Fruit fly (Drosophila melanogaster) whole organism, prepupa: ENCODE measurements around the gene CG31800.

Experiments used
- CG10631 ChIP-seq: fragments of 200-800 bp; sonication (Bioruptor generic); optimal IDR thresholded peaks from 2 replicates; lab custom pipeline; 2016; ENCODE audit warnings: missing biosample characterization, missing genetic modification characterization
- CG10669 ChIP-seq: fragments of 200-800 bp; sonication (Bioruptor generic); optimal IDR thresholded peaks from 3 replicates; lab custom pipeline; 2018; ENCODE audit warnings: missing biosample characterization, mild to moderate bottlenecking, missing genetic modification characterization, moderate library complexity
- CG11294 ChIP-seq: fragments of 200-800 bp; sonication (Bioruptor generic); IDR thresholded peaks from 2 replicates; pipeline ENCODE4 v1.3.6; 2022; ENCODE audit warnings: missing biosample characterization, missing genetic modification characterization
- CG11762 ChIP-seq: fragments of 200-800 bp; sonication (Bioruptor generic); optimal IDR thresholded peaks from 3 replicates; lab custom pipeline; 2016; ENCODE audit warnings: missing biosample characterization, missing genetic modification characterization; ENCODE audit not compliant: insufficient read depth
- CG11902 ChIP-seq: fragments of 200-800 bp; sonication (Bioruptor generic); optimal IDR thresholded peaks from 3 replicates; lab custom pipeline; 2016; ENCODE audit warnings: missing biosample characterization, missing genetic modification characterization
- CG15336 ChIP-seq: fragments of 200-800 bp; sonication (Bioruptor generic); IDR thresholded peaks from 2 replicates; pipeline ENCODE4 v1.3.6; 2022; ENCODE audit warnings: missing biosample characterization, missing genetic modification characterization
- CG1621 ChIP-seq: fragments of 200-800 bp; sonication (Bioruptor generic); optimal IDR thresholded peaks from 3 replicates; lab custom pipeline; 2018; ENCODE audit warnings: missing biosample characterization, mild to moderate bottlenecking, missing genetic modification characterization
- CG3032 ChIP-seq: fragments of 200-800 bp; optimal IDR thresholded peaks from 2 replicates; lab custom pipeline; 2019; ENCODE audit warnings: missing biosample characterization, mild to moderate bottlenecking, missing genetic modification characterization, moderate library complexity
- CG31627 ChIP-seq: fragments of 200-800 bp; sonication (Bioruptor generic); optimal IDR thresholded peaks from 3 replicates; lab custom pipeline; 2016; ENCODE audit warnings: missing biosample characterization, missing genetic modification characterization
- CG32006 ChIP-seq: fragments of 200-800 bp; sonication (Bioruptor generic); optimal IDR thresholded peaks from 3 replicates; lab custom pipeline; 2017; ENCODE audit warnings: missing biosample characterization, mild to moderate bottlenecking, missing genetic modification characterization
- CG34406 ChIP-seq: fragments of 200-800 bp; sonication (Bioruptor generic); optimal IDR thresholded peaks from 3 replicates; lab custom pipeline; 2016; ENCODE audit warnings: missing biosample characterization, missing genetic modification characterization
- CG3919 ChIP-seq: fragments of 200-800 bp; sonication (Bioruptor generic); optimal IDR thresholded peaks from 3 replicates; lab custom pipeline; 2016; ENCODE audit warnings: missing biosample characterization, missing genetic modification characterization
- CG4318 ChIP-seq: fragments of 200-800 bp; sonication (Bioruptor generic); optimal IDR thresholded peaks from 3 replicates; lab custom pipeline; 2017; ENCODE audit warnings: missing biosample characterization, mild to moderate bottlenecking, missing genetic modification characterization
- CG6163 ChIP-seq: fragments of 200-800 bp; sonication (Bioruptor generic); IDR thresholded peaks from 3 replicates; pipeline ENCODE4 v1.3.6; 2022; ENCODE audit warnings: missing biosample characterization, missing genetic modification characterization
- CG6792 ChIP-seq: fragments of 200-800 bp; sonication (Bioruptor generic); optimal IDR thresholded peaks from 3 replicates; lab custom pipeline; 2016; ENCODE audit warnings: missing biosample characterization, missing genetic modification characterization
- CG6808 ChIP-seq: fragments of 200-800 bp; sonication (Bioruptor generic); optimal IDR thresholded peaks from 3 replicates; lab custom pipeline; 2017; ENCODE audit warnings: missing biosample characterization, missing genetic modification characterization, mild to moderate bottlenecking, moderate library complexity, missing genetic modification reagents
- CG6854 ChIP-seq: fragments of 200-800 bp; sonication (Bioruptor generic); optimal IDR thresholded peaks from 2 replicates; lab custom pipeline; 2017; ENCODE audit warnings: missing biosample characterization, mild to moderate bottlenecking, missing genetic modification characterization
- CG8119 ChIP-seq: fragments of 200-800 bp; sonication (Bioruptor generic); IDR thresholded peaks from 3 replicates; pipeline ENCODE4 v1.3.6; 2022; ENCODE audit warnings: missing biosample characterization, missing genetic modification characterization
- CG8319 ChIP-seq: fragments of 200-800 bp; sonication (Bioruptor generic); optimal IDR thresholded peaks from 3 replicates; lab custom pipeline; 2016; ENCODE audit warnings: missing biosample characterization, missing genetic modification characterization
- CG8632 ChIP-seq: fragments of 200-800 bp; sonication (Bioruptor generic); optimal IDR thresholded peaks from 3 replicates; lab custom pipeline; 2016; ENCODE audit warnings: missing biosample characterization, missing genetic modification characterization
- Eip75B ChIP-seq: fragments of 200-800 bp; sonication (Bioruptor generic); optimal IDR thresholded peaks from 3 replicates; lab custom pipeline; 2016; ENCODE audit warnings: missing biosample characterization, missing genetic modification characterization
- Eip78C ChIP-seq: fragments of 200-800 bp; sonication (Bioruptor generic); peaks from one replicate; lab custom pipeline; 2016; ENCODE audit warnings: missing biosample characterization, missing genetic modification characterization
- Ets21C ChIP-seq: fragments of 200-800 bp; sonication (Bioruptor generic); optimal IDR thresholded peaks from 3 replicates; lab custom pipeline; 2016; ENCODE audit warnings: missing biosample characterization, missing genetic modification characterization
- Ets96B ChIP-seq: fragments of 200-800 bp; optimal IDR thresholded peaks from 2 replicates; lab custom pipeline; 2019; ENCODE audit warnings: missing biosample characterization, mild to moderate bottlenecking, missing genetic modification characterization, moderate library complexity
- Gug ChIP-seq: fragments of 200-800 bp; sonication (Bioruptor generic); IDR thresholded peaks from 2 replicates; pipeline ENCODE4 v1.3.6; 2022; ENCODE audit warnings: missing biosample characterization, missing genetic modification characterization
- Hr39 ChIP-seq: fragments of 200-800 bp; sonication (Bioruptor generic); optimal IDR thresholded peaks from 2 replicates; lab custom pipeline; 2016; ENCODE audit warnings: missing biosample characterization, missing genetic modification characterization
- Hr4 ChIP-seq: fragments of 200-800 bp; sonication (Bioruptor generic); optimal IDR thresholded peaks from 3 replicates; lab custom pipeline; 2016; ENCODE audit warnings: missing biosample characterization, missing genetic modification characterization
- Lpt ChIP-seq: fragments of 200-800 bp; sonication (Bioruptor generic); optimal IDR thresholded peaks from 3 replicates; lab custom pipeline; 2016; ENCODE audit warnings: missing biosample characterization, missing genetic modification characterization
- OdsH ChIP-seq: fragments of 200-800 bp; sonication (Bioruptor generic); optimal IDR thresholded peaks from 3 replicates; lab custom pipeline; 2016; ENCODE audit warnings: missing biosample characterization, missing genetic modification characterization
- Smox ChIP-seq: fragments of 200-800 bp; sonication (Bioruptor generic); optimal IDR thresholded peaks from 3 replicates; lab custom pipeline; 2016; ENCODE audit warnings: missing biosample characterization, missing genetic modification characterization
- Sox102F ChIP-seq: fragments of 200-800 bp; sonication (Bioruptor generic); optimal IDR thresholded peaks from 2 replicates; lab custom pipeline; 2016; ENCODE audit warnings: missing biosample characterization, mild to moderate bottlenecking, missing genetic modification characterization
- Sox14 ChIP-seq: fragments of 200-800 bp; sonication (Bioruptor generic); optimal IDR thresholded peaks from 3 replicates; lab custom pipeline; 2016; ENCODE audit warnings: missing biosample characterization, missing genetic modification characterization
- Sox15 ChIP-seq: fragments of 200-800 bp; sonication (Bioruptor generic); optimal IDR thresholded peaks from 3 replicates; lab custom pipeline; 2016; ENCODE audit warnings: missing biosample characterization, missing genetic modification characterization
- achi ChIP-seq: fragments of 200-800 bp; sonication (Bioruptor generic); optimal IDR thresholded peaks from 3 replicates; lab custom pipeline; 2016; ENCODE audit warnings: missing biosample characterization, missing genetic modification characterization
- acj6 ChIP-seq: fragments of 200-800 bp; sonication (Bioruptor generic); optimal IDR thresholded peaks from 3 replicates; lab custom pipeline; 2016; ENCODE audit warnings: missing biosample characterization, missing genetic modification characterization
- cyc ChIP-seq: fragments of 200-800 bp; sonication (Bioruptor generic); optimal IDR thresholded peaks from 3 replicates; lab custom pipeline; 2016; ENCODE audit warnings: missing biosample characterization, missing genetic modification characterization
- dac ChIP-seq: fragments of 200-800 bp; sonication (Bioruptor generic); optimal IDR thresholded peaks from 2 replicates; lab custom pipeline; 2017; ENCODE audit warnings: missing biosample characterization, mild to moderate bottlenecking, missing genetic modification characterization
- dsx ChIP-seq: fragments of 200-800 bp; optimal IDR thresholded peaks from 3 replicates; lab custom pipeline; 2019; ENCODE audit warnings: missing biosample characterization, mild to moderate bottlenecking, missing genetic modification characterization, moderate library complexity; ENCODE audit not compliant: poor library complexity, severe bottlenecking
- eg ChIP-seq: fragments of 200-800 bp; sonication (Bioruptor generic); IDR thresholded peaks from 3 replicates; pipeline ENCODE4 v1.3.6; 2022; ENCODE audit warnings: missing biosample characterization, missing genetic modification characterization
- esn ChIP-seq: fragments of 200-800 bp; sonication (Bioruptor generic); optimal IDR thresholded peaks from 2 replicates; lab custom pipeline; 2016; ENCODE audit warnings: missing biosample characterization, mild to moderate bottlenecking, missing genetic modification characterization, moderate library complexity
- fd59A ChIP-seq: fragments of 200-800 bp; sonication (Bioruptor generic); optimal IDR thresholded peaks from 2 replicates; lab custom pipeline; 2017; ENCODE audit warnings: missing biosample characterization, mild to moderate bottlenecking, missing genetic modification characterization, missing genetic modification reagents
- fd85E ChIP-seq: fragments of 200-800 bp; sonication (Bioruptor generic); optimal IDR thresholded peaks from 3 replicates; lab custom pipeline; 2016; ENCODE audit warnings: missing biosample characterization, missing genetic modification characterization
- fkh ChIP-seq: fragments of 200-800 bp; sonication (Bioruptor generic); optimal IDR thresholded peaks from 3 replicates; lab custom pipeline; 2017; ENCODE audit warnings: missing biosample characterization, mild to moderate bottlenecking, missing genetic modification characterization, moderate library complexity
- lz ChIP-seq: fragments of 200-800 bp; sonication (Bioruptor generic); optimal IDR thresholded peaks from 3 replicates; lab custom pipeline; 2016; ENCODE audit warnings: missing biosample characterization, missing genetic modification characterization
- net ChIP-seq: fragments of 200-800 bp; sonication (Bioruptor generic); optimal IDR thresholded peaks from 3 replicates; lab custom pipeline; 2016; ENCODE audit warnings: missing biosample characterization, missing genetic modification characterization
- pdm3 ChIP-seq: fragments of 200-800 bp; sonication (Bioruptor generic); optimal IDR thresholded peaks from 3 replicates; lab custom pipeline; 2016; ENCODE audit warnings: missing biosample characterization, missing genetic modification characterization
- salr ChIP-seq, 2 experiments: fragments of 200-800 bp; sonication (Bioruptor generic); optimal IDR thresholded peaks; 3 replicates each; lab custom pipeline; 2016 to 2018; ENCODE audit warnings: missing biosample characterization in 2 of 2, missing genetic modification characterization in 2 of 2, mild to moderate bottlenecking in 1 of 2
- spab ChIP-seq: fragments of 200-800 bp; sonication (Bioruptor generic); optimal IDR thresholded peaks from 2 replicates; lab custom pipeline; 2017; ENCODE audit warnings: missing biosample characterization, mild to moderate bottlenecking, missing genetic modification characterization, missing genetic modification reagents
- ss ChIP-seq, 2 experiments: fragments of 200-800 bp; sonication (Bioruptor generic); optimal IDR thresholded peaks; 2 replicates in 1 of 2; 3 replicates in 1 of 2; lab custom pipeline; 2017 to 2018; ENCODE audit warnings: mild to moderate bottlenecking in 2 of 2, missing biosample characterization in 2 of 2, missing genetic modification characterization in 2 of 2, moderate library complexity in 1 of 2
- svp ChIP-seq: fragments of 200-800 bp; sonication (Bioruptor generic); peaks from one replicate; lab custom pipeline; 2016; ENCODE audit warnings: missing biosample characterization, missing genetic modification characterization
- topi ChIP-seq: fragments of 200-800 bp; sonication (Bioruptor generic); optimal IDR thresholded peaks from 3 replicates; lab custom pipeline; 2016; ENCODE audit warnings: missing biosample characterization, missing genetic modification characterization
- vri ChIP-seq: fragments of 200-800 bp; sonication (Bioruptor generic); optimal IDR thresholded peaks from 3 replicates; lab custom pipeline; 2016; ENCODE audit warnings: missing biosample characterization, mild to moderate bottlenecking, missing genetic modification characterization

The CG31800 gene

dm6 chr2L:19045111-19045560 is 10.8 kb upstream of the CG31800 start, which contains the start of the genes Ttc19 and Acn:
Gene Ttc19 (minus strand): TSS chr2L:19045148.
Gene Acn (plus strand): TSS chr2L:19045355.
- TF ChIP-seq CG8319 (peak; percentile 53), spab (GFP tag; lab: Kevin White, UChicago) (no peak), CG3919 (GFP tag; lab: Kevin White, UChicago) (peak; percentile 79), Lpt (GFP tag; lab: Kevin White, UChicago) (peak; percentile 55), CG6808 (GFP tag; lab: Kevin White, UChicago) (no peak), CG8632 (GFP tag; lab: Kevin White, UChicago) (peak; percentile 59), CG6792 (GFP tag; lab: Kevin White, UChicago) (peak; percentile 73), CG32006 (GFP tag; lab: Kevin White, UChicago) (peak; percentile 74), OdsH (peak; percentile 88), lz (GFP tag; lab: Kevin White, UChicago) (peak; percentile 86), CG10631 (GFP tag; lab: Kevin White, UChicago) (peak; percentile 87), ss (GFP tag; optimal IDR thresholded peaks at IDR 0.05; lab: Kevin White, UChicago) (no peak), CG6854 (GFP tag; lab: Kevin White, UChicago) (no peak), eg (GFP tag; lab: Robert Waterston, UW) (peak; percentile 78), Sox15 (GFP tag; lab: Kevin White, UChicago) (peak; percentile 60), CG11762 (GFP tag; lab: Kevin White, UChicago) (peak; percentile 72), CG6163 (GFP tag; lab: Robert Waterston, UW) (peak; percentile 74), salr (GFP tag; optimal IDR thresholded peaks at IDR 0.05; lab: Kevin White, UChicago) (peak in 1 of 2 experiments; percentile 27), Smox (GFP tag; lab: Kevin White, UChicago) (peak; percentile 86), Eip78C (GFP tag; lab: Kevin White, UChicago) (peak; percentile 94), net (peak; percentile 78), CG4318 (GFP tag; lab: Kevin White, UChicago) (no peak), CG8119 (GFP tag; lab: Robert Waterston, UW) (peak; percentile 54; the same call in 2 of the 3 replicates), vri (GFP tag; lab: Kevin White, UChicago) (peak; percentile 88), CG11902 (peak; percentile 55), CG1621 (tag; lab: Kevin White, UChicago) (peak; percentile 52), achi (GFP tag; lab: Kevin White, UChicago) (peak; percentile 84), cyc (GFP tag; lab: Kevin White, UChicago) (peak; percentile 82), fd85E (GFP tag; lab: Kevin White, UChicago) (no peak), CG11294 (GFP tag; lab: Robert Waterston, UW) (no peak), fkh (GFP tag; lab: Kevin White, UChicago) (no peak), CG10669 (GFP tag; lab: Kevin White, UChicago) (peak; percentile 72), dac (GFP tag; lab: Kevin White, UChicago) (no peak), CG15336 (GFP tag; lab: Robert Waterston, UW) (peak; percentile 51; the same call in 1 of the 2 replicates), fd59A (GFP tag; lab: Kevin White, UChicago) (peak; percentile 27), Ets96B (tag; lab: Kevin White, UChicago) (peak; percentile 62), topi (GFP tag; lab: Kevin White, UChicago) (peak; percentile 81), Eip75B (peak; percentile 86), CG34406 (GFP tag; lab: Kevin White, UChicago) (peak; percentile 80), pdm3 (GFP tag; lab: Kevin White, UChicago) (peak; percentile 85), Sox102F (GFP tag; lab: Kevin White, UChicago) (no peak), esn (GFP tag; lab: Kevin White, UChicago) (peak; percentile 90), CG31627 (peak; percentile 89), svp (no peak), CG3032 (tag; lab: Kevin White, UChicago) (peak; percentile 82), Hr4 (GFP tag; lab: Kevin White, UChicago) (peak; percentile 87), Gug (peak; percentile 66), Sox14 (GFP tag; lab: Kevin White, UChicago) (peak; percentile 91), acj6 (GFP tag; lab: Kevin White, UChicago) (peak; percentile 81), Hr39 (GFP tag; lab: Kevin White, UChicago) (peak; percentile 89), dsx (GFP tag; lab: Kevin White, UChicago) (peak; percentile 65), Ets21C (GFP tag; lab: Kevin White, UChicago) (peak; percentile 80)
